Worm (Caenorhabditis elegans) whole organism, L1 larva: ENCODE measurements around the gene sto-1.

Experiments used
- C34B4.2 ChIP-seq: sonication (generic microtip); optimal IDR thresholded peaks from 2 replicates; lab custom pipeline; 2017; ENCODE audit warnings: mild to moderate bottlenecking, missing genetic modification characterization, missing compliant biosample characterization
- Y116A8C.19 ChIP-seq: sonication (generic microtip); optimal IDR thresholded peaks from 2 replicates; lab custom pipeline; 2016; ENCODE audit warnings: missing compliant biosample characterization, missing genetic modification characterization, borderline replicate concordance
- aha-1 ChIP-seq: fragments of 150-350 bp; optimal IDR thresholded peaks from 2 replicates; lab custom pipeline; 2014; ENCODE audit warnings: missing biosample characterization, missing genetic modification characterization
- alr-1 ChIP-seq: fragments of 200-800 bp; sonication (Bioruptor generic); optimal IDR thresholded peaks from 2 replicates; lab custom pipeline; 2018; ENCODE audit warnings: borderline replicate concordance, mild to moderate bottlenecking, missing genetic modification characterization, missing compliant biosample characterization
- ama-1 ChIP-seq: fragments of 150-350 bp; optimal IDR thresholded peaks from 2 replicates; lab custom pipeline; 2014
- blmp-1 ChIP-seq: fragments of 150-350 bp; optimal IDR thresholded peaks from 2 replicates; lab custom pipeline; 2014; ENCODE audit warnings: missing biosample characterization, missing genetic modification characterization
- ceh-82 ChIP-seq, 3 experiments: fragments of 150-350 bp in 1 of 3; sonication (generic microtip) in 2 of 3; optimal IDR thresholded peaks; 2 replicates each; lab custom pipeline; 2014 to 2017; ENCODE audit warnings: missing biosample characterization in 3 of 3, missing genetic modification characterization in 3 of 3
- ceh-88 ChIP-seq: fragments of 200-800 bp; sonication (Bioruptor generic); IDR thresholded peaks from 2 replicates; pipeline ENCODE4 v1.3.6; 2022; ENCODE audit warnings: missing genetic modification characterization, missing compliant biosample characterization
- efl-1 ChIP-seq, 4 experiments: fragments of 150-350 bp; optimal IDR thresholded peaks in 3 of 4; peaks in 1 of 4; 1 replicate in 1 of 4; 2 replicates in 3 of 4; lab custom pipeline; 2014; ENCODE audit warnings: missing biosample characterization in 2 of 4, missing genetic modification characterization in 2 of 4, missing genetic modification reagents in 2 of 4
- efl-3 ChIP-seq: fragments of 200-800 bp; sonication (Bioruptor generic); optimal IDR thresholded peaks from 2 replicates; lab custom pipeline; 2018; ENCODE audit warnings: mild to moderate bottlenecking, missing genetic modification characterization, missing compliant biosample characterization
- egl-27 ChIP-seq, 2 experiments: fragments of 150-350 bp in 1 of 2; sonication (generic microtip); optimal IDR thresholded peaks; 3 replicates each; lab custom pipeline; 2017 to 2018; ENCODE audit warnings: missing biosample characterization in 2 of 2, missing genetic modification characterization in 2 of 2, missing genetic modification reagents in 2 of 2
- elt-3 ChIP-seq, 6 experiments: fragments of 150-350 bp in 1 of 6; sonication (generic microtip); optimal IDR thresholded peaks; 2 replicates each; lab custom pipeline; 2017 to 2018; ENCODE audit warnings: missing biosample characterization in 6 of 6, missing genetic modification characterization in 6 of 6, inconsistent platforms in 1 of 6
- ets-5 ChIP-seq: fragments of 200-800 bp; sonication (Bioruptor generic); IDR thresholded peaks from 2 replicates; pipeline ENCODE4 v1.3.6; 2022; ENCODE audit warnings: missing genetic modification characterization, missing compliant biosample characterization
- fkh-10 ChIP-seq: sonication (generic microtip); optimal IDR thresholded peaks from 2 replicates; lab custom pipeline; 2017; ENCODE audit warnings: missing biosample characterization, missing genetic modification reagents, missing genetic modification characterization
- fkh-8 ChIP-seq: sonication (generic microtip); optimal IDR thresholded peaks from 2 replicates; lab custom pipeline; 2016; ENCODE audit warnings: mild to moderate bottlenecking, missing genetic modification characterization, missing compliant biosample characterization
- grh-1 ChIP-seq: fragments of 200-800 bp; sonication (Bioruptor generic); IDR thresholded peaks from 2 replicates; pipeline ENCODE4 v1.3.6; 2022; ENCODE audit warnings: missing genetic modification reagents, missing genetic modification characterization, missing compliant biosample characterization
- hlh-17 ChIP-seq: fragments of 200-800 bp; sonication (Bioruptor generic); optimal IDR thresholded peaks from 2 replicates; lab custom pipeline; 2018; ENCODE audit warnings: missing genetic modification characterization, mild to moderate bottlenecking, missing compliant biosample characterization, moderate library complexity, borderline replicate concordance
- hpl-2 ChIP-seq: fragments of 150-350 bp; optimal IDR thresholded peaks from 2 replicates; lab custom pipeline; 2014; ENCODE audit warnings: missing biosample characterization, missing genetic modification reagents, missing genetic modification characterization
- irx-1 ChIP-seq: sonication (generic microtip); optimal IDR thresholded peaks from 2 replicates; lab custom pipeline; 2016; ENCODE audit warnings: missing genetic modification characterization, missing compliant biosample characterization
- lin-14 ChIP-seq: fragments of 200-800 bp; sonication (Bioruptor generic); optimal IDR thresholded peaks from 2 replicates; lab custom pipeline; 2018; ENCODE audit warnings: mild to moderate bottlenecking, missing genetic modification characterization, moderate library complexity, missing compliant biosample characterization
- lin-15B ChIP-seq: fragments of 150-350 bp; sonication (generic microtip); optimal IDR thresholded peaks from 3 replicates; lab custom pipeline; 2014; ENCODE audit warnings: missing biosample characterization, missing genetic modification characterization
- lin-35 ChIP-seq, 2 experiments: fragments of 150-350 bp; optimal IDR thresholded peaks; 2 replicates each; lab custom pipeline; 2014; ENCODE audit warnings: missing biosample characterization in 2 of 2, missing genetic modification characterization in 2 of 2, missing genetic modification reagents in 2 of 2
- lin-39 ChIP-seq: fragments of 150-350 bp; optimal IDR thresholded peaks from 2 replicates; lab custom pipeline; 2014; ENCODE audit warnings: missing biosample characterization, missing genetic modification reagents, missing genetic modification characterization
- lir-3 ChIP-seq: sonication (generic microtip); optimal IDR thresholded peaks from 2 replicates; lab custom pipeline; 2016; ENCODE audit warnings: mild to moderate bottlenecking, missing genetic modification characterization, moderate library complexity, missing compliant biosample characterization; ENCODE audit not compliant: poor library complexity
- mab-9 ChIP-seq: fragments of 200-800 bp; sonication (Bioruptor generic); IDR thresholded peaks from 2 replicates; pipeline ENCODE4 v1.3.6; 2022; ENCODE audit warnings: missing genetic modification reagents, missing genetic modification characterization, missing compliant biosample characterization
- mdl-1 ChIP-seq, 2 experiments: fragments of 150-350 bp; optimal IDR thresholded peaks; 2 replicates each; lab custom pipeline; 2014 to 2017; ENCODE audit warnings: missing biosample characterization in 2 of 2, missing genetic modification characterization in 2 of 2, inconsistent platforms in 1 of 2
- mep-1 ChIP-seq: fragments of 150-350 bp; optimal IDR thresholded peaks from 2 replicates; lab custom pipeline; 2014; ENCODE audit warnings: missing biosample characterization, missing genetic modification characterization
- nhr-12 ChIP-seq: sonication (generic microtip); optimal IDR thresholded peaks from 2 replicates; lab custom pipeline; 2017; ENCODE audit warnings: missing biosample characterization, missing genetic modification characterization
- nhr-19 ChIP-seq: fragments of 200-800 bp; sonication (Bioruptor generic); conservative IDR thresholded peaks from 2 replicates; pipeline ENCODE4 v1.3.6; 2022; ENCODE audit warnings: missing genetic modification characterization, missing compliant biosample characterization
- nhr-20 ChIP-seq: sonication (generic microtip); optimal IDR thresholded peaks from 2 replicates; lab custom pipeline; 2016; ENCODE audit warnings: mild to moderate bottlenecking, missing genetic modification characterization, missing compliant biosample characterization
- nhr-237 ChIP-seq: fragments of 150-350 bp; optimal IDR thresholded peaks from 2 replicates; lab custom pipeline; 2014; ENCODE audit warnings: missing biosample characterization, missing genetic modification characterization
- nhr-28 ChIP-seq: fragments of 150-350 bp; optimal IDR thresholded peaks from 2 replicates; lab custom pipeline; 2014; ENCODE audit warnings: missing biosample characterization, missing genetic modification characterization
- nhr-47 ChIP-seq: sonication (generic microtip); optimal IDR thresholded peaks from 2 replicates; lab custom pipeline; 2016; ENCODE audit warnings: mild to moderate bottlenecking, missing genetic modification characterization, moderate library complexity, missing compliant biosample characterization
- nhr-71 ChIP-seq: sonication (generic microtip); optimal IDR thresholded peaks from 2 replicates; lab custom pipeline; 2016; ENCODE audit warnings: mild to moderate bottlenecking, missing genetic modification characterization, moderate library complexity, missing compliant biosample characterization
- nhr-77 ChIP-seq: fragments of 150-350 bp; optimal IDR thresholded peaks from 2 replicates; lab custom pipeline; 2014; ENCODE audit warnings: missing biosample characterization, missing genetic modification characterization
- nhr-90 ChIP-seq: sonication (generic microtip); optimal IDR thresholded peaks from 2 replicates; lab custom pipeline; 2016; ENCODE audit warnings: mild to moderate bottlenecking, missing genetic modification characterization, missing compliant biosample characterization; ENCODE audit not compliant: poor library complexity
- pag-3 ChIP-seq: sonication (generic microtip); optimal IDR thresholded peaks from 2 replicates; lab custom pipeline; 2017; ENCODE audit warnings: missing genetic modification characterization, mild to moderate bottlenecking, missing compliant biosample characterization, antibody characterized with exemption, borderline replicate concordance; ENCODE audit not compliant: insufficient read depth
- pax-3 ChIP-seq: fragments of 200-800 bp; sonication (Bioruptor generic); optimal IDR thresholded peaks from 2 replicates; lab custom pipeline; 2018; ENCODE audit warnings: mild to moderate bottlenecking, missing genetic modification characterization, moderate library complexity, missing compliant biosample characterization
- snpc-4 ChIP-seq: fragments of 150-350 bp; optimal IDR thresholded peaks from 2 replicates; lab custom pipeline; 2014; ENCODE audit warnings: missing biosample characterization, missing genetic modification characterization
- snu-23 ChIP-seq: sonication (generic microtip); optimal IDR thresholded peaks from 2 replicates; lab custom pipeline; 2016; ENCODE audit warnings: missing genetic modification characterization, missing compliant biosample characterization
- tbx-2 ChIP-seq: sonication (generic microtip); optimal IDR thresholded peaks from 2 replicates; lab custom pipeline; 2016; ENCODE audit warnings: missing genetic modification characterization, missing compliant biosample characterization
- tlp-1 ChIP-seq: fragments of 150-350 bp; optimal IDR thresholded peaks from 2 replicates; lab custom pipeline; 2014; ENCODE audit warnings: missing biosample characterization, missing genetic modification characterization
- unc-130 ChIP-seq: fragments of 150-350 bp; optimal IDR thresholded peaks from 2 replicates; lab custom pipeline; 2017; ENCODE audit warnings: missing biosample characterization, missing genetic modification characterization, inconsistent platforms
- unc-62 ChIP-seq: fragments of 150-350 bp; optimal IDR thresholded peaks from 2 replicates; lab custom pipeline; 2014; ENCODE audit warnings: missing biosample characterization, missing genetic modification reagents, missing genetic modification characterization
- unc-86 ChIP-seq: sonication (generic microtip); optimal IDR thresholded peaks from 2 replicates; lab custom pipeline; 2016; ENCODE audit warnings: missing genetic modification characterization, missing compliant biosample characterization
- unc-98 ChIP-seq: fragments of 200-800 bp; sonication (Bioruptor generic); IDR thresholded peaks from 2 replicates; pipeline ENCODE4 v1.3.6; 2022; ENCODE audit warnings: missing genetic modification characterization, missing compliant biosample characterization
- vab-15 ChIP-seq: sonication (generic microtip); optimal IDR thresholded peaks from 2 replicates; lab custom pipeline; 2017; ENCODE audit warnings: missing genotype, mild to moderate bottlenecking, missing genetic modification characterization, missing compliant biosample characterization
- zip-4 ChIP-seq: fragments of 200-800 bp; sonication (Bioruptor generic); optimal IDR thresholded peaks from 2 replicates; lab custom pipeline; 2018; ENCODE audit warnings: mild to moderate bottlenecking, missing genetic modification characterization, moderate library complexity, missing compliant biosample characterization

The sto-1 gene

DNA sequence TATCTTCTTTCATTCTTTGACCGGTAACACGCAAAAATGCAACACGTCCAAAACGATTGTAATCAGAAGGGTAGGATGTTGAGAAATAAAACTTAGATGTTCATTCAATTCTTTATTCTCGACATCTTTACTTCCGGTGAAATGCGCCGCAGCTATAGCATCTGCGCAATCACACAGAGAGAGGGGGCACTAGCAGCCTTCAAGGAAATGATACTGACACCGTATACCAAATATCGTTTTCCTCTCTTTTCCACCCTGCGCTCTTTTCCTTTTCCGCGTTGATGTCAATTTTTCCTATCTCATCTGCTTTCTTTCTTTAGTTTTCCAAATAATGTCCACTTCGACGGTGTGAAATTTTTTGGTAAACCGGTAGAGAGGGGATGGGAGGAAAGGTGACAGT lies 28.1 kb downstream of the sto-1 start (continued):
- no peak for TF ChIP-seq lir-3
- peak in 5 of 6 experiments; percentile 13 to 57 (median 50) for TF ChIP-seq elt-3 (tag; optimal IDR thresholded peaks at IDR 0.05; lab: Kevin White, UChicago)
- TF ChIP-seq ama-1 (lab: Kevin White, UChicago) = no peak
- no peak for TF ChIP-seq snpc-4 (tag; lab: Kevin White, UChicago)
- TF ChIP-seq nhr-77 (tag; lab: Kevin White, UChicago) = no peak
- TF ChIP-seq tlp-1 (tag; lab: Kevin White, UChicago) = no peak
- TF ChIP-seq lin-39 (tag; lab: Kevin White, UChicago) = no peak
- no peak for TF ChIP-seq fkh-8 (tag; lab: Kevin White, UChicago)
- TF ChIP-seq nhr-47 (tag; lab: Kevin White, UChicago) = no peak
- TF ChIP-seq blmp-1 (tag; lab: Kevin White, UChicago) = peak; percentile 87
- peak; percentile 4 for TF ChIP-seq mep-1 (tag; lab: Kevin White, UChicago)
- TF ChIP-seq nhr-19 (GFP tag; lab: Robert Waterston, UW) = 0 out of 2 replicates have a peak, but pooled peaks have one; percentile 4
- TF ChIP-seq nhr-90 (tag; lab: Kevin White, UChicago) = peak; percentile 27
- peak; percentile 78 for TF ChIP-seq lin-14 (GFP tag; lab: Kevin White, UChicago)
- TF ChIP-seq egl-27 (tag; optimal IDR thresholded peaks at IDR 0.05; lab: Kevin White, UChicago) = no peak
- no peak for TF ChIP-seq zip-4
- no peak for TF ChIP-seq ceh-82 (tag; optimal IDR thresholded peaks at IDR 0.05; lab: Kevin White, UChicago)
- no peak for TF ChIP-seq irx-1 (tag; lab: Kevin White, UChicago)
- TF ChIP-seq hlh-17 (GFP tag; lab: Kevin White, UChicago) = no peak
- TF ChIP-seq pax-3 (tag; lab: Kevin White, UChicago) = no peak
- no peak for TF ChIP-seq unc-130 (tag; lab: Kevin White, UChicago)
- TF ChIP-seq grh-1 (GFP tag; lab: Robert Waterston, UW) = no peak
- peak; percentile 36 for TF ChIP-seq nhr-20 (tag; lab: Kevin White, UChicago)
- TF ChIP-seq mab-9 = no peak
- no peak for TF ChIP-seq C34B4.2 (tag; lab: Kevin White, UChicago)
- TF ChIP-seq lin-35 (GFP tag; optimal IDR thresholded peaks at IDR 0.05; lab: Kevin White, UChicago) = no peak
- TF ChIP-seq pag-3 (tag; lab: Kevin White, UChicago) = no peak
- no peak for TF ChIP-seq ceh-88 (GFP tag; lab: Robert Waterston, UW)
- peak; percentile 49 for TF ChIP-seq snu-23 (GFP tag; lab: Kevin White, UChicago)
- no peak for TF ChIP-seq hpl-2
- TF ChIP-seq nhr-28 (tag; lab: Kevin White, UChicago) = no peak
- TF ChIP-seq nhr-12 (tag; lab: Kevin White, UChicago) = no peak
- peak; percentile 48 for TF ChIP-seq tbx-2 (tag; lab: Kevin White, UChicago)
- no peak for TF ChIP-seq fkh-10 (GFP tag; lab: Kevin White, UChicago)
- TF ChIP-seq lin-15B (tag; lab: Kevin White, UChicago) = no peak

DNA sequence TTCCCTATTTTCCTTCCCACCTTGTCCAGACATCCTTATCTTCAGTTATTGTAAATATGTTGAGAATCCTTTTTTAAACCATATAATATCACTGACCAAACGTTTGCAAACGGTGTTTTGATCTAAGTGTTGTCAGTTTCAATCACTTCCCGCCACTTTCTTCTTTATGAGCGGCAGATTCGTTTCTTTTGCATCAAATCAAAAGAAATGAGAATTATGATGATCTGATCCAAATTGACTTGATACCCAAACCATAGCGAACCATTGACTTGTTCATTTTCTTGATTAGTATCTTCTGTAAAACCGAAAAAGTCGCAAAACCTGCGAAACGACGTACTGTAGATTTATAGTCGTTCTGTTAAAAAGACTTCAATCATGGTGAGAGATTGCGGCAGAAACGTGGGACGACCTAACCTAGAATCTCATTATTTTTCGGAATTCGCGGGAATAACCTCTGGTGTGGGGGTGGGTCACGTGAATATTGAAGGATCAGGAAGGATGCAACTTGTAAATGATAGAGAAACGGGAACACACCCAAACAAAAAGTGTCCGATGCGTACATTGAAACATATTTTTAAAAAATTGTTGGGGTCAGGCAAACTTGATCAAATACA lies 31.4 kb downstream of the sto-1 start:
- TF ChIP-seq blmp-1 (tag; lab: Kevin White, UChicago) (peak; percentile 68), mdl-1 (tag; optimal IDR thresholded peaks at IDR 0.05; lab: Kevin White, UChicago) (peak in 1 of 2 experiments; percentile 35), nhr-237 (tag; lab: Kevin White, UChicago) (no peak), Y116A8C.19 (tag; lab: Kevin White, UChicago) (no peak), ceh-88 (GFP tag; lab: Robert Waterston, UW) (no peak), nhr-47 (tag; lab: Kevin White, UChicago) (no peak), nhr-19 (GFP tag; lab: Robert Waterston, UW) (no peak), efl-1 (optimal IDR thresholded peaks at IDR 0.05; lab: Kevin White, UChicago) (no peak), efl-1 (GFP tag; optimal IDR thresholded peaks at IDR 0.05 in 1 of 2; lab: Kevin White, UChicago) (no peak), unc-98 (GFP tag; lab: Robert Waterston, UW) (no peak), efl-3 (no peak), ama-1 (lab: Kevin White, UChicago) (no peak), alr-1 (tag; lab: Kevin White, UChicago) (no peak), lin-35 (GFP tag; optimal IDR thresholded peaks at IDR 0.05; lab: Kevin White, UChicago) (no peak), unc-62 (no peak), nhr-20 (tag; lab: Kevin White, UChicago) (peak; percentile 28), lin-14 (GFP tag; lab: Kevin White, UChicago) (peak; percentile 49), vab-15 (tag; lab: Kevin White, UChicago) (no peak), mep-1 (tag; lab: Kevin White, UChicago) (no peak), aha-1 (tag; lab: Kevin White, UChicago) (no peak), lin-39 (tag; lab: Kevin White, UChicago) (no peak), egl-27 (tag; optimal IDR thresholded peaks at IDR 0.05; lab: Kevin White, UChicago) (no peak), nhr-71 (peak; percentile 5), ets-5 (GFP tag; lab: Robert Waterston, UW) (no peak), unc-86 (tag; lab: Kevin White, UChicago) (no peak)
